Worm (Caenorhabditis elegans) whole organism, L1 larva: Measurements from ENCODE around the gene cyp-35B1.

Experiments
- alr-1 ChIP-seq: fragments of 200-800 bp; sonication (Bioruptor generic); optimal IDR thresholded peaks from 2 replicates; lab custom pipeline; 2018; ENCODE audit warnings: borderline replicate concordance, mild to moderate bottlenecking, missing genetic modification characterization, missing compliant biosample characterization
- aly-2 ChIP-seq: fragments of 150-350 bp; optimal IDR thresholded peaks from 2 replicates; lab custom pipeline; 2014; ENCODE audit warnings: missing biosample characterization, missing genetic modification characterization
- lin-15B ChIP-seq: fragments of 150-350 bp; sonication (generic microtip); optimal IDR thresholded peaks from 3 replicates; lab custom pipeline; 2014; ENCODE audit warnings: missing biosample characterization, missing genetic modification characterization
- lin-35 ChIP-seq, 2 experiments: fragments of 150-350 bp; optimal IDR thresholded peaks; 2 replicates each; lab custom pipeline; 2014; ENCODE audit warnings: missing biosample characterization in 2 of 2, missing genetic modification characterization in 2 of 2, missing genetic modification reagents in 2 of 2
- lin-39 ChIP-seq: fragments of 150-350 bp; optimal IDR thresholded peaks from 2 replicates; lab custom pipeline; 2014; ENCODE audit warnings: missing biosample characterization, missing genetic modification reagents, missing genetic modification characterization
- nhr-11 ChIP-seq: fragments of 150-350 bp; optimal IDR thresholded peaks from 2 replicates; lab custom pipeline; 2014; ENCODE audit warnings: missing biosample characterization, missing genetic modification characterization
- nhr-12 ChIP-seq: sonication (generic microtip); optimal IDR thresholded peaks from 2 replicates; lab custom pipeline; 2017; ENCODE audit warnings: missing biosample characterization, missing genetic modification characterization
- nhr-28 ChIP-seq: fragments of 150-350 bp; optimal IDR thresholded peaks from 2 replicates; lab custom pipeline; 2014; ENCODE audit warnings: missing biosample characterization, missing genetic modification characterization
- snpc-4 ChIP-seq: fragments of 150-350 bp; optimal IDR thresholded peaks from 2 replicates; lab custom pipeline; 2014; ENCODE audit warnings: missing biosample characterization, missing genetic modification characterization
- ztf-4 ChIP-seq: fragments of 150-350 bp; optimal IDR thresholded peaks from 2 replicates; lab custom pipeline; 2014; ENCODE audit warnings: missing biosample characterization, missing genetic modification characterization

DNA sequence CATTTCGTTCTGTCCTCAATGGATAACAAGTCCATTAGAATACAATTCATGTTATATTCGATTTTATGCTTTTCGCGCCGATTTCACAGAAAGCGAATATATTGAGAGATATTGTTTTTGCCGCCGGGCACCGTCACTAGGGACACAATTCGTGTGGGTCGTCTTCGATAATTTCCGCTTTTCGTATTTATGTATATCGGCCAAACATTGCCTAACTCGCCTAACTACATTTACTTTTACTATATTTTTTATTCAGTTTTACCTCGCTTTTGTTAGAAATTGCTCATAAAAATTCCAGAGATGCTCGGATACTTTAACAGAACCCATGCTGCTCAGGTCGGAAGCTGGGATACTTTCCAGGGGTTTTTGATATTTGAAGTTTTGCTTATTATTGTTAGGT is 44.2 kb upstream of the cyp-35B1 start, which contains the start of gene sre-9:
- TF ChIP-seq nhr-28 (tag; lab: Kevin White, UChicago): no peak
- TF ChIP-seq nhr-11 (tag; lab: Kevin White, UChicago): no peak
- TF ChIP-seq nhr-12: no peak
- TF ChIP-seq aly-2: no peak
- TF ChIP-seq lin-39 (tag; lab: Kevin White, UChicago): no peak
- TF ChIP-seq ztf-4 (tag; lab: Kevin White, UChicago): no peak
- TF ChIP-seq snpc-4 (tag; lab: Kevin White, UChicago): no peak
- no peak for TF ChIP-seq lin-35 (GFP tag; optimal IDR thresholded peaks at IDR 0.05; lab: Kevin White, UChicago)
- no peak for TF ChIP-seq lin-15B (tag; lab: Kevin White, UChicago)
- TF ChIP-seq alr-1 (tag; lab: Kevin White, UChicago): no peak
